ENCODE assay signal across 5 fruit fly cellular contexts in genomic region chr3L:8308891-8309352, dm6.
TF ChIP-seq lines count a peak whose summit lies in the region.

TSS of gene BI-1 (minus strand) at chr3L:8308941.

- peak; percentile 22 for TF ChIP-seq CTCF in whole organism, embryonic (GFP tag; optimal IDR thresholded peaks at IDR 0.05; lab: Kevin White, UChicago)

TF ChIP-seq in whole organism, adult, 20 proteins besides CTCF, POLR2A, EP300 and RAD21 (continues in another document):
- no peak for TF ChIP-seq CG5204 (GFP tag; optimal IDR thresholded peaks at IDR 0.05; lab: Kevin White, UChicago)
- TF ChIP-seq Mnt (GFP tag; optimal IDR thresholded peaks at IDR 0.05; lab: Kevin White, UChicago): peak; percentile 69
- peak; percentile 87 for TF ChIP-seq pad (GFP tag; optimal IDR thresholded peaks at IDR 0.05; lab: Kevin White, UChicago)
- TF ChIP-seq CG11617 (GFP tag; optimal IDR thresholded peaks at IDR 0.05; lab: Kevin White, UChicago): peak; percentile 78
- peak; percentile 79 for TF ChIP-seq CG1620 (GFP tag; optimal IDR thresholded peaks at IDR 0.05; lab: Kevin White, UChicago)
- peak; percentile 80 for TF ChIP-seq CG7045 (GFP tag; optimal IDR thresholded peaks at IDR 0.05; lab: Kevin White, UChicago)
- TF ChIP-seq Hr96 (GFP tag; optimal IDR thresholded peaks at IDR 0.05; lab: Kevin White, UChicago): no peak
- TF ChIP-seq bab1 (GFP tag; optimal IDR thresholded peaks at IDR 0.05; lab: Kevin White, UChicago): peak; percentile 59
- TF ChIP-seq cnc (optimal IDR thresholded peaks at IDR 0.05; lab: Kevin White, UChicago): no peak
- TF ChIP-seq tj (GFP tag; optimal IDR thresholded peaks at IDR 0.05; lab: Kevin White, UChicago): peak; percentile 76
- peak; percentile 72 for TF ChIP-seq CG14711 (tag; optimal IDR thresholded peaks at IDR 0.05; lab: Kevin White, UChicago)
- TF ChIP-seq CG7101 (tag; optimal IDR thresholded peaks at IDR 0.05; lab: Kevin White, UChicago): peak; percentile 90
- TF ChIP-seq CG33017 (tag; optimal IDR thresholded peaks at IDR 0.05; lab: Kevin White, UChicago): peak; percentile 80
- TF ChIP-seq cic (GFP tag; optimal IDR thresholded peaks at IDR 0.05; lab: Kevin White, UChicago): peak; percentile 28
- TF ChIP-seq ovo (GFP tag; optimal IDR thresholded peaks at IDR 0.05; lab: Kevin White, UChicago): peak; percentile 28
- peak; percentile 81 for TF ChIP-seq Clk (GFP tag; optimal IDR thresholded peaks at IDR 0.05; lab: Kevin White, UChicago)
- peak; percentile 82 for TF ChIP-seq Crg-1 (GFP tag; optimal IDR thresholded peaks at IDR 0.05; lab: Kevin White, UChicago)
- TF ChIP-seq CG12768 (GFP tag; optimal IDR thresholded peaks at IDR 0.05; lab: Kevin White, UChicago): peak; percentile 89

TF ChIP-seq in whole organism, embryonic, 481 proteins besides CTCF, POLR2A, EP300 and RAD21 (continues in another document):
- TF ChIP-seq GATAe (GFP tag; conservative IDR thresholded peaks at IDR 0.05; lab: Robert Waterston, UW): peak; percentile 43; the same call in 1 of the 2 replicates
- peak; percentile 82 for TF ChIP-seq CG14710 (tag; optimal IDR thresholded peaks at IDR 0.05; lab: Kevin White, UChicago)
- TF ChIP-seq CG4424 (GFP tag; optimal IDR thresholded peaks at IDR 0.05; lab: Kevin White, UChicago): peak; percentile 73
- TF ChIP-seq CG15601 (tag; optimal IDR thresholded peaks at IDR 0.05; lab: Kevin White, UChicago): no peak
- peak; percentile 67 for TF ChIP-seq CG4328 (GFP tag; optimal IDR thresholded peaks at IDR 0.05; lab: Kevin White, UChicago)
- TF ChIP-seq peb (GFP tag; IDR thresholded peaks at IDR 0.05; lab: Robert Waterston, UW): no peak
- no peak for TF ChIP-seq CG31441 (GFP tag; IDR thresholded peaks at IDR 0.05; lab: Robert Waterston, UW)
- peak; percentile 83 for TF ChIP-seq CG10147 (GFP tag; optimal IDR thresholded peaks at IDR 0.05; lab: Kevin White, UChicago)
- no peak for TF ChIP-seq Sox102F (GFP tag; optimal IDR thresholded peaks at IDR 0.05; lab: Kevin White, UChicago)
- peak; percentile 19 for TF ChIP-seq CG7928 (GFP tag; optimal IDR thresholded peaks at IDR 0.05; lab: Kevin White, UChicago)
- TF ChIP-seq wek (GFP tag; optimal IDR thresholded peaks at IDR 0.05; lab: Kevin White, UChicago): no peak
- peak; percentile 47 for TF ChIP-seq Xrp1 (GFP tag; IDR thresholded peaks at IDR 0.05; lab: Robert Waterston, UW)
- TF ChIP-seq cato (GFP tag; optimal IDR thresholded peaks at IDR 0.05; lab: Kevin White, UChicago; ENCODE audit: borderline replicate concordance): peak; percentile 19
- peak; percentile 45; the same call in 2 of the 3 replicates for TF ChIP-seq tgo (GFP tag; IDR thresholded peaks at IDR 0.05; lab: Robert Waterston, UW)
- peak; percentile 14 for TF ChIP-seq her (GFP tag; optimal IDR thresholded peaks at IDR 0.05; lab: Kevin White, UChicago)
- peak; percentile 65 for TF ChIP-seq ewg (GFP tag; optimal IDR thresholded peaks at IDR 0.05; lab: Kevin White, UChicago)
- peak; percentile 69; the same call in 1 of the 2 replicates for TF ChIP-seq Rfx (GFP tag; IDR thresholded peaks at IDR 0.05; lab: Robert Waterston, UW)
- peak; percentile 18 for TF ChIP-seq ftz-f1 (GFP tag; optimal IDR thresholded peaks at IDR 0.05; lab: Kevin White, UChicago)

TF ChIP-seq in whole organism, prepupa, 60 proteins besides CTCF, POLR2A, EP300 and RAD21 (continues in another document):
- TF ChIP-seq fd85E (GFP tag; optimal IDR thresholded peaks at IDR 0.05; lab: Kevin White, UChicago) (peak; percentile 38), topi (GFP tag; optimal IDR thresholded peaks at IDR 0.05; lab: Kevin White, UChicago) (peak; percentile 75), Ets96B (tag; optimal IDR thresholded peaks at IDR 0.05; lab: Kevin White, UChicago) (peak; percentile 39), CG8119 (GFP tag; IDR thresholded peaks at IDR 0.05; lab: Robert Waterston, UW) (peak; percentile 22; the same call in 1 of the 3 replicates), CG8319 (GFP tag; optimal IDR thresholded peaks at IDR 0.05; lab: Kevin White, UChicago) (peak; percentile 63), pdm3 (GFP tag; optimal IDR thresholded peaks at IDR 0.05; lab: Kevin White, UChicago) (no peak), CG11762 (GFP tag; optimal IDR thresholded peaks at IDR 0.05; lab: Kevin White, UChicago; ENCODE audit: insufficient read depth) (peak; percentile 43), esn (GFP tag; optimal IDR thresholded peaks at IDR 0.05; lab: Kevin White, UChicago) (peak; percentile 75), CG7368 (GFP tag; optimal IDR thresholded peaks at IDR 0.05; lab: Kevin White, UChicago) (no peak), fkh (GFP tag; optimal IDR thresholded peaks at IDR 0.05; lab: Kevin White, UChicago) (no peak), CG6854 (GFP tag; optimal IDR thresholded peaks at IDR 0.05; lab: Kevin White, UChicago) (no peak), net (GFP tag; optimal IDR thresholded peaks at IDR 0.05; lab: Kevin White, UChicago) (no peak), lz (GFP tag; optimal IDR thresholded peaks at IDR 0.05; lab: Kevin White, UChicago) (peak; percentile 69), salr (GFP tag; optimal IDR thresholded peaks at IDR 0.05; lab: Kevin White, UChicago) (no peak), dsx (GFP tag; optimal IDR thresholded peaks at IDR 0.05; lab: Kevin White, UChicago; ENCODE audit: poor library complexity, severe bottlenecking) (peak; percentile 67), CG8632 (GFP tag; optimal IDR thresholded peaks at IDR 0.05; lab: Kevin White, UChicago) (peak; percentile 40), CG6808 (GFP tag; optimal IDR thresholded peaks at IDR 0.05; lab: Kevin White, UChicago) (peak; percentile 52), dac (GFP tag; optimal IDR thresholded peaks at IDR 0.05; lab: Kevin White, UChicago) (no peak), CG31627 (GFP tag; optimal IDR thresholded peaks at IDR 0.05; lab: Kevin White, UChicago) (peak; percentile 22)

TF ChIP-seq in whole organism, pupa, 21 proteins besides CTCF, POLR2A, EP300 and RAD21:
- TF ChIP-seq CG14655 (GFP tag; optimal IDR thresholded peaks at IDR 0.05; lab: Kevin White, UChicago) (no peak), CG10348 (GFP tag; IDR thresholded peaks at IDR 0.05; lab: Robert Waterston, UW) (no peak), CG13204 (GFP tag; optimal IDR thresholded peaks at IDR 0.05; lab: Kevin White, UChicago) (no peak), gl (tag; optimal IDR thresholded peaks at IDR 0.05; lab: Kevin White, UChicago) (no peak), Pif1A (GFP tag; optimal IDR thresholded peaks at IDR 0.05; lab: Kevin White, UChicago) (no peak), Pif1B (GFP tag; optimal IDR thresholded peaks at IDR 0.05; lab: Kevin White, UChicago) (no peak), Snoo (tag; optimal IDR thresholded peaks at IDR 0.05; lab: Kevin White, UChicago) (peak; percentile 62), Ets98B (GFP tag; IDR thresholded peaks at IDR 0.05; lab: Robert Waterston, UW) (no peak), D1 (tag; optimal IDR thresholded peaks at IDR 0.05; lab: Kevin White, UChicago) (no peak), CG9948 (tag; optimal IDR thresholded peaks at IDR 0.05; lab: Kevin White, UChicago) (peak; percentile 43), CG8159 (tag; optimal IDR thresholded peaks at IDR 0.05; lab: Kevin White, UChicago) (no peak), CG17806 (tag; optimal IDR thresholded peaks at IDR 0.05; lab: Kevin White, UChicago) (peak; percentile 33), CG12605 (GFP tag; IDR thresholded peaks at IDR 0.05; lab: Robert Waterston, UW) (no peak), CG34367 (tag; optimal IDR thresholded peaks at IDR 0.05; lab: Kevin White, UChicago) (peak; percentile 21), rn (GFP tag; IDR thresholded peaks at IDR 0.05; lab: Robert Waterston, UW) (no peak), EcR (GFP tag; optimal IDR thresholded peaks at IDR 0.05; lab: Kevin White, UChicago) (no peak), CG15710 (tag; optimal IDR thresholded peaks at IDR 0.05; lab: Kevin White, UChicago) (peak; percentile 69), fd96Ca (GFP tag; IDR thresholded peaks at IDR 0.05; lab: Robert Waterston, UW) (no peak), CG4496 (GFP tag; IDR thresholded peaks at IDR 0.05; lab: Robert Waterston, UW) (no peak)
TF ChIP-seq in whole organism, pupa: peak in this region for 5.

TF ChIP-seq in whole organism, wandering third instar larva, 38 proteins besides CTCF, POLR2A, EP300 and RAD21 (continues in another document):
- peak; percentile 79 for TF ChIP-seq Sp1 (GFP tag; optimal IDR thresholded peaks at IDR 0.05; lab: Kevin White, UChicago)
- TF ChIP-seq lola (GFP tag; optimal IDR thresholded peaks at IDR 0.05; lab: Kevin White, UChicago): no peak
- peak; percentile 64 for TF ChIP-seq brk (GFP tag; optimal IDR thresholded peaks at IDR 0.05; lab: Kevin White, UChicago)
- TF ChIP-seq Jra (GFP tag; optimal IDR thresholded peaks at IDR 0.05; lab: Kevin White, UChicago): peak; percentile 63
- no peak for TF ChIP-seq pan (optimal IDR thresholded peaks at IDR 0.05; lab: Kevin White, UChicago)
- TF ChIP-seq rgr (GFP tag; optimal IDR thresholded peaks at IDR 0.05; lab: Kevin White, UChicago): peak; percentile 78
- TF ChIP-seq Abd-B (GFP tag; optimal IDR thresholded peaks at IDR 0.05; lab: Kevin White, UChicago): no peak
- TF ChIP-seq Hr83 (GFP tag; optimal IDR thresholded peaks at IDR 0.05; lab: Kevin White, UChicago; ENCODE audit: poor library complexity, severe bottlenecking): no peak
- TF ChIP-seq sv (GFP tag; optimal IDR thresholded peaks at IDR 0.05; lab: Kevin White, UChicago): peak; percentile 29
- TF ChIP-seq GATAd (GFP tag; optimal IDR thresholded peaks at IDR 0.05; lab: Kevin White, UChicago): no peak
- TF ChIP-seq Vsx2 (GFP tag; optimal IDR thresholded peaks at IDR 0.05; lab: Kevin White, UChicago; ENCODE audit: partially characterized antibody): no peak
- TF ChIP-seq Mio (GFP tag; optimal IDR thresholded peaks at IDR 0.05; lab: Kevin White, UChicago): no peak
- TF ChIP-seq HLH106 (tag; optimal IDR thresholded peaks at IDR 0.05; lab: Kevin White, UChicago): peak; percentile 79
- TF ChIP-seq OdsH (GFP tag; optimal IDR thresholded peaks at IDR 0.05; lab: Kevin White, UChicago): peak; percentile 44
- no peak for TF ChIP-seq CrebA (GFP tag; optimal IDR thresholded peaks at IDR 0.05; lab: Kevin White, UChicago; ENCODE audit: borderline replicate concordance)
- TF ChIP-seq tai (GFP tag; optimal IDR thresholded peaks at IDR 0.05; lab: Kevin White, UChicago): no peak
- TF ChIP-seq CG32264 (GFP tag; optimal IDR thresholded peaks at IDR 0.05; lab: Kevin White, UChicago): no peak
- peak; percentile 80 for TF ChIP-seq h (GFP tag; optimal IDR thresholded peaks at IDR 0.05; lab: Kevin White, UChicago)
- TF ChIP-seq dsf (GFP tag; optimal IDR thresholded peaks at IDR 0.05; lab: Kevin White, UChicago; ENCODE audit: borderline replicate concordance): peak; percentile 21
- TF ChIP-seq dl (GFP tag; optimal IDR thresholded peaks at IDR 0.05; lab: Kevin White, UChicago; ENCODE audit: insufficient read depth in 1 of 2, partially characterized antibody in 2 of 2): no peak
- TF ChIP-seq N (GFP tag; optimal IDR thresholded peaks at IDR 0.05; lab: Kevin White, UChicago): no peak
- TF ChIP-seq foxo (GFP tag; optimal IDR thresholded peaks at IDR 0.05; lab: Kevin White, UChicago): peak in 1 of 2 experiments; percentile 83
- no peak for TF ChIP-seq Rel (GFP tag; optimal IDR thresholded peaks at IDR 0.05; lab: Kevin White, UChicago)
- peak; percentile 56 for TF ChIP-seq Rel (tag; optimal IDR thresholded peaks at IDR 0.05; lab: Kevin White, UChicago)
- TF ChIP-seq sage (GFP tag; optimal IDR thresholded peaks at IDR 0.05; lab: Kevin White, UChicago): peak; percentile 7
